Fruit fly (Drosophila melanogaster) whole organism, embryonic: ENCODE data around the gene rictor.

Experiments used
- ATbp ChIP-seq: fragments of 200-800 bp; sonication (Bioruptor generic); optimal IDR thresholded peaks from 2 replicates; lab custom pipeline; 2017; ENCODE audit warnings: missing biosample characterization, mild to moderate bottlenecking, missing genetic modification characterization, missing genetic modification reagents
- Antp ChIP-seq: fragments of 200-800 bp; sonication (Bioruptor generic); optimal IDR thresholded peaks from 3 replicates; lab custom pipeline; 2016; ENCODE audit warnings: missing biosample characterization, missing genetic modification characterization
- CG10267 ChIP-seq: fragments of 200-800 bp; sonication (Bioruptor generic); optimal IDR thresholded peaks from 2 replicates; lab custom pipeline; 2018; ENCODE audit warnings: missing biosample characterization, mild to moderate bottlenecking, missing genetic modification characterization, moderate library complexity
- CG10654 ChIP-seq: fragments of 200-800 bp; sonication (Bioruptor generic); optimal IDR thresholded peaks from 2 replicates; lab custom pipeline; 2016; ENCODE audit warnings: missing biosample characterization, missing genetic modification characterization
- CG13287 ChIP-seq: fragments of 200-800 bp; sonication (Bioruptor generic); IDR thresholded peaks from 2 replicates; pipeline ENCODE4 v1.3.6; 2022; ENCODE audit warnings: missing biosample characterization, missing genetic modification characterization; ENCODE audit not compliant: partially characterized antibody
- CG13775 ChIP-seq: fragments of 200-800 bp; sonication (Bioruptor generic); optimal IDR thresholded peaks from 3 replicates; lab custom pipeline; 2017; ENCODE audit warnings: missing biosample characterization, mild to moderate bottlenecking, missing genetic modification characterization
- CG15073 ChIP-seq: fragments of 200-800 bp; sonication (Bioruptor generic); optimal IDR thresholded peaks from 2 replicates; lab custom pipeline; 2016; ENCODE audit warnings: missing biosample characterization, missing genetic modification characterization
- CG17361 ChIP-seq: fragments of 200-800 bp; sonication (Bioruptor generic); IDR thresholded peaks from 3 replicates; pipeline ENCODE4 v1.3.6; 2022; ENCODE audit warnings: missing biosample characterization, missing genetic modification characterization
- CG17829 ChIP-seq: fragments of 200-800 bp; optimal IDR thresholded peaks from 2 replicates; lab custom pipeline; 2019; ENCODE audit warnings: missing biosample characterization, mild to moderate bottlenecking, missing genetic modification characterization, moderate library complexity
- CG30403 ChIP-seq: fragments of 200-800 bp; sonication (Bioruptor generic); optimal IDR thresholded peaks from 3 replicates; lab custom pipeline; 2016; ENCODE audit warnings: missing biosample characterization, missing genetic modification characterization
- CG34422 ChIP-seq: fragments of 200-800 bp; sonication (Bioruptor generic); IDR thresholded peaks from 3 replicates; pipeline ENCODE4 v1.3.6; 2022; ENCODE audit warnings: missing biosample characterization, missing genetic modification characterization
- CG7372 ChIP-seq: fragments of 200-800 bp; sonication (Bioruptor generic); IDR thresholded peaks from 2 replicates; pipeline ENCODE4 v1.3.6; 2022; ENCODE audit warnings: missing biosample characterization, missing genetic modification characterization
- CG9727 ChIP-seq: fragments of 200-800 bp; sonication (Bioruptor generic); optimal IDR thresholded peaks from 3 replicates; lab custom pipeline; 2017; ENCODE audit warnings: missing biosample characterization, mild to moderate bottlenecking, missing genetic modification characterization
- Camta ChIP-seq: fragments of 200-800 bp; sonication (Bioruptor generic); optimal IDR thresholded peaks from 2 replicates; lab custom pipeline; 2016; ENCODE audit warnings: missing biosample characterization, missing genetic modification characterization
- CoRest ChIP-seq: fragments of 200-800 bp; sonication (Bioruptor generic); optimal IDR thresholded peaks from 3 replicates; lab custom pipeline; 2018; ENCODE audit warnings: missing biosample characterization, mild to moderate bottlenecking, missing genetic modification characterization, moderate library complexity
- D ChIP-seq, 2 experiments: fragments of 200-800 bp in 1 of 2; fragments of >200 bp in 1 of 2; sonication (Bioruptor generic) in 1 of 2; optimal IDR thresholded peaks; 2 replicates in 1 of 2; 3 replicates in 1 of 2; lab custom pipeline; 2017; ENCODE audit warnings: mild to moderate bottlenecking in 1 of 2, missing biosample characterization in 1 of 2, missing genetic modification characterization in 1 of 2, missing genetic modification reagents in 1 of 2
- Dref ChIP-seq: fragments of 200-800 bp; sonication (Bioruptor generic); IDR thresholded peaks from 2 replicates; pipeline ENCODE4 v1.3.6; 2022; ENCODE audit warnings: missing biosample characterization, missing genetic modification characterization
- E2f2 ChIP-seq: fragments of 200-800 bp; sonication (Bioruptor generic); IDR thresholded peaks from 2 replicates; pipeline ENCODE4 v1.3.6; 2022; ENCODE audit warnings: missing biosample characterization, missing genetic modification characterization
- Fer1 ChIP-seq: fragments of 200-800 bp; sonication (Bioruptor generic); optimal IDR thresholded peaks from 2 replicates; lab custom pipeline; 2017; ENCODE audit warnings: missing biosample characterization, mild to moderate bottlenecking, missing genetic modification characterization
- HLH4C ChIP-seq: fragments of 200-800 bp; sonication (Bioruptor generic); IDR thresholded peaks from 3 replicates; pipeline ENCODE4 v1.3.6; 2022; ENCODE audit warnings: missing biosample characterization, missing genetic modification characterization; ENCODE audit not compliant: partially characterized antibody
- Hey ChIP-seq: fragments of 200-800 bp; sonication (Bioruptor generic); optimal IDR thresholded peaks from 3 replicates; lab custom pipeline; 2018; ENCODE audit warnings: missing biosample characterization, mild to moderate bottlenecking, missing genetic modification characterization
- Hr39 ChIP-seq: fragments of >200 bp; optimal IDR thresholded peaks from 2 replicates; lab custom pipeline; 2017
- Med ChIP-seq: fragments of 200-800 bp; sonication (Bioruptor generic); peaks from one replicate; lab custom pipeline; 2016; ENCODE audit warnings: missing biosample characterization, missing genetic modification characterization, mild to moderate bottlenecking, inconsistent platforms, moderate library complexity
- Ravus ChIP-seq: fragments of 200-800 bp; sonication (Bioruptor generic); IDR thresholded peaks from 2 replicates; pipeline ENCODE4 v1.3.6; 2022; ENCODE audit warnings: missing biosample characterization, missing genetic modification characterization
- Side ChIP-seq: fragments of 200-800 bp; sonication (Bioruptor generic); optimal IDR thresholded peaks from 2 replicates; lab custom pipeline; 2016; ENCODE audit warnings: missing biosample characterization, missing genetic modification characterization
- Sox102F ChIP-seq: fragments of 200-800 bp; sonication (Bioruptor generic); optimal IDR thresholded peaks from 2 replicates; lab custom pipeline; 2018; ENCODE audit warnings: missing biosample characterization, mild to moderate bottlenecking, missing genetic modification characterization, moderate library complexity
- Sry-β ChIP-seq: fragments of 200-800 bp; sonication (Bioruptor generic); optimal IDR thresholded peaks from 2 replicates; lab custom pipeline; 2018; ENCODE audit warnings: missing biosample characterization, mild to moderate bottlenecking, missing genetic modification characterization, moderate library complexity
- Vsx1 ChIP-seq: fragments of 200-800 bp; sonication (Bioruptor generic); optimal IDR thresholded peaks from 2 replicates; lab custom pipeline; 2017; ENCODE audit warnings: missing biosample characterization, mild to moderate bottlenecking, missing genetic modification characterization, missing genetic modification reagents
- YL-1 ChIP-seq: fragments of 200-800 bp; sonication (Bioruptor generic); optimal IDR thresholded peaks from 3 replicates; lab custom pipeline; 2017; ENCODE audit warnings: missing biosample characterization, mild to moderate bottlenecking, missing genetic modification characterization
- ab ChIP-seq: fragments of 200-800 bp; sonication (Bioruptor generic); optimal IDR thresholded peaks from 2 replicates; lab custom pipeline; 2016; ENCODE audit warnings: missing biosample characterization, missing genetic modification characterization
- abd-A ChIP-seq: fragments of 200-800 bp; sonication (Bioruptor generic); optimal IDR thresholded peaks from 3 replicates; lab custom pipeline; 2019; ENCODE audit warnings: missing biosample characterization, mild to moderate bottlenecking, missing genetic modification characterization, moderate library complexity
- ac ChIP-seq: fragments of 200-800 bp; sonication (Bioruptor generic); optimal IDR thresholded peaks from 3 replicates; lab custom pipeline; 2017; ENCODE audit warnings: missing biosample characterization, mild to moderate bottlenecking, missing genetic modification characterization
- corto ChIP-seq: fragments of 200-800 bp; sonication (Bioruptor generic); optimal IDR thresholded peaks from 2 replicates; lab custom pipeline; 2016; ENCODE audit warnings: missing biosample characterization, mild to moderate bottlenecking, missing genetic modification characterization, moderate library complexity
- crp ChIP-seq, 2 experiments: fragments of 200-800 bp; sonication (Bioruptor generic); optimal IDR thresholded peaks; 2 replicates in 1 of 2; 3 replicates in 1 of 2; lab custom pipeline; 2017; ENCODE audit warnings: missing biosample characterization in 2 of 2, missing genetic modification characterization in 2 of 2, mild to moderate bottlenecking in 1 of 2, moderate library complexity in 1 of 2
- en ChIP-seq: fragments of 200-800 bp; sonication (Bioruptor generic); optimal IDR thresholded peaks from 2 replicates; lab custom pipeline; 2016; ENCODE audit warnings: missing biosample characterization, missing genetic modification characterization
- exex ChIP-seq: fragments of 200-800 bp; sonication (Bioruptor generic); optimal IDR thresholded peaks from 4 replicates; lab custom pipeline; 2018; ENCODE audit warnings: missing biosample characterization, mild to moderate bottlenecking, missing genetic modification characterization, moderate library complexity
- gce ChIP-seq: fragments of 200-800 bp; sonication (Bioruptor generic); IDR thresholded peaks from 3 replicates; pipeline ENCODE4 v1.3.6; 2022; ENCODE audit warnings: missing biosample characterization, missing genetic modification characterization
- gt ChIP-seq: fragments of 200-800 bp; sonication (Bioruptor generic); IDR thresholded peaks from 2 replicates; pipeline ENCODE4 v1.3.6; 2022; ENCODE audit warnings: missing biosample characterization, missing genetic modification characterization
- hth ChIP-seq: fragments of >200 bp; optimal IDR thresholded peaks from 2 replicates; lab custom pipeline; 2017; ENCODE audit warnings: inconsistent platforms
- insv ChIP-seq, 2 experiments: fragments of 200-800 bp; sonication (Bioruptor generic); optimal IDR thresholded peaks; 3 replicates each; lab custom pipeline; 2016 to 2018; ENCODE audit warnings: missing biosample characterization in 2 of 2, missing genetic modification characterization in 2 of 2
- jigr1 ChIP-seq: fragments of 200-800 bp; sonication (Bioruptor generic); IDR thresholded peaks from 3 replicates; pipeline ENCODE4 v1.3.6; 2022; ENCODE audit warnings: missing biosample characterization, missing genetic modification characterization
- kah ChIP-seq: fragments of 200-800 bp; sonication (Bioruptor generic); optimal IDR thresholded peaks from 2 replicates; lab custom pipeline; 2018; ENCODE audit warnings: missing biosample characterization, mild to moderate bottlenecking, missing genetic modification characterization
- oc ChIP-seq: fragments of 200-800 bp; sonication (Bioruptor generic); optimal IDR thresholded peaks from 2 replicates; lab custom pipeline; 2018; ENCODE audit warnings: missing biosample characterization, mild to moderate bottlenecking, missing genetic modification characterization, moderate library complexity
- pan ChIP-seq, 4 experiments: fragments of >200 bp in 3 of 4; fragments of 200-800 bp in 1 of 4; sonication (Bioruptor generic) in 1 of 4; optimal IDR thresholded peaks in 3 of 4; IDR thresholded peaks in 1 of 4; 2 replicates each; pipeline versions ENCODE4 v1.3.6 to Lab custom; 2017 to 2022; ENCODE audit warnings: missing biosample characterization in 2 of 4, missing genetic modification characterization in 2 of 4, mixed read lengths in 1 of 4
- seq ChIP-seq: fragments of 200-800 bp; sonication (Bioruptor generic); IDR thresholded peaks from 2 replicates; pipeline ENCODE4 v1.3.6; 2022; ENCODE audit warnings: missing biosample characterization, missing genetic modification characterization
- shn ChIP-seq: fragments of 200-800 bp; sonication (Bioruptor generic); optimal IDR thresholded peaks from 3 replicates; lab custom pipeline; 2016; ENCODE audit warnings: missing biosample characterization, missing genetic modification characterization
- twi ChIP-seq: fragments of 200-800 bp; optimal IDR thresholded peaks from 2 replicates; lab custom pipeline; 2019; ENCODE audit warnings: missing biosample characterization, mild to moderate bottlenecking, missing genetic modification characterization, moderate library complexity
- wdn ChIP-seq: fragments of 200-800 bp; sonication (Bioruptor generic); IDR thresholded peaks from 2 replicates; pipeline ENCODE4 v1.3.6; 2022; ENCODE audit warnings: missing biosample characterization, missing genetic modification characterization
- zen ChIP-seq: fragments of 200-800 bp; sonication (Bioruptor generic); optimal IDR thresholded peaks from 3 replicates; lab custom pipeline; 2018; ENCODE audit warnings: missing biosample characterization, mild to moderate bottlenecking, missing genetic modification characterization, moderate library complexity
- zfh1 ChIP-seq: fragments of 200-800 bp; sonication (Bioruptor generic); IDR thresholded peaks from 3 replicates; pipeline ENCODE4 v1.3.6; 2022; ENCODE audit warnings: missing biosample characterization, missing genetic modification characterization
- zfh2 ChIP-seq: fragments of 200-800 bp; sonication (Bioruptor generic); optimal IDR thresholded peaks from 2 replicates; lab custom pipeline; 2016; ENCODE audit warnings: missing biosample characterization, missing genetic modification characterization

rictor gene

DNA sequence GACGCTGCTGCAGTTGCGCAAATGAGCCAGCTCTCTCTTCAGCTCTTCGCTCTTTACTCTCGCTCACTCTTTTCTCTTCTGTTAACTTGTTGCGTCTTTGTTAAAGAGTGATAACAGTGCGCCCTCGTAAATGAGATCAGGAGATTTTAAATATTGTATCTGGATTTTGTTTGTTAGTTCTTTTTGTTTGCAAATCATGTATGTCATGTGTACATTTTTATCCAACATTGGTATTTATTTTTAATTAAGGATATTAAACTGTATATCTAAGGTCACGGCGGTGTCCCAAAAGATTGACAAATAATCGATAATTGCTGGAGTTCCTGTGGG lies 37.7 kb upstream of the rictor start (continued):
- TF ChIP-seq Fer1, result no peak
- TF ChIP-seq CG34422 (GFP tag; lab: Robert Waterston, UW), result peak; percentile 35; the same call in 2 of the 3 replicates
- TF ChIP-seq Antp, result no peak
- no peak for TF ChIP-seq wdn
- TF ChIP-seq CG9727, result peak; percentile 34
- peak; percentile 30 for TF ChIP-seq ATbp (GFP tag; lab: Kevin White, UChicago)
- TF ChIP-seq CG13287 (GFP tag; lab: Robert Waterston, UW), result no peak
- 0 out of 2 replicates have a peak, but pooled peaks have one; percentile 21 for TF ChIP-seq CG7372 (GFP tag; lab: Robert Waterston, UW)
- TF ChIP-seq twi (tag; lab: Kevin White, UChicago), result peak; percentile 5
- TF ChIP-seq YL-1 (GFP tag; lab: Kevin White, UChicago), result no peak
- no peak for TF ChIP-seq ab (GFP tag; lab: Kevin White, UChicago)
- TF ChIP-seq CG13775 (GFP tag; lab: Kevin White, UChicago), result peak; percentile 23
- TF ChIP-seq gt, result no peak
- TF ChIP-seq seq, result peak; percentile 28; the same call in 1 of the 2 replicates
- peak; percentile 82 for TF ChIP-seq zfh1 (GFP tag; lab: Robert Waterston, UW)
- TF ChIP-seq D (optimal IDR thresholded peaks at IDR 0.05; lab: Kevin White, UChicago), result no peak
- no peak for TF ChIP-seq D (GFP tag; optimal IDR thresholded peaks at IDR 0.05; lab: Kevin White, UChicago)
- peak; percentile 30 for TF ChIP-seq CoRest (tag; lab: Kevin White, UChicago)
- TF ChIP-seq E2f2 (GFP tag; lab: Robert Waterston, UW), result no peak; the same call in 1 of the 2 replicates
- no peak for TF ChIP-seq Sry-β
- no peak for TF ChIP-seq Hr39 (lab: Kevin White, UChicago)
- TF ChIP-seq corto (GFP tag; lab: Kevin White, UChicago), result no peak
- TF ChIP-seq CG17829, result peak; percentile 55
- TF ChIP-seq Sox102F (GFP tag; lab: Kevin White, UChicago), result peak; percentile 53
- TF ChIP-seq zen, result no peak
- TF ChIP-seq ac (GFP tag; lab: Kevin White, UChicago), result no peak
- no peak for TF ChIP-seq CG10654 (GFP tag; lab: Kevin White, UChicago)
- no peak for TF ChIP-seq hth
- TF ChIP-seq Vsx1 (GFP tag; lab: Kevin White, UChicago), result no peak
- TF ChIP-seq CG30403 (GFP tag; lab: Kevin White, UChicago), result peak; percentile 4
- peak; percentile 65; the same call in 1 of the 3 replicates for TF ChIP-seq gce
- no peak for TF ChIP-seq Dref
- no peak for TF ChIP-seq jigr1 (GFP tag; lab: Robert Waterston, UW)
- no peak; the same call in 2 of the 3 replicates for TF ChIP-seq CG17361 (GFP tag; lab: Robert Waterston, UW)
- TF ChIP-seq pan (optimal IDR thresholded peaks at IDR 0.05; lab: Kevin White, UChicago), result no peak
- peak in 1 of 2 experiments; percentile 72 for TF ChIP-seq pan (GFP tag; optimal IDR thresholded peaks at IDR 0.05 in 1 of 2, IDR thresholded peaks at IDR 0.05 in 1 of 2)
- TF ChIP-seq CG10267, result peak; percentile 29
- no peak for TF ChIP-seq abd-A (tag; lab: Kevin White, UChicago)
- TF ChIP-seq insv (GFP tag; optimal IDR thresholded peaks at IDR 0.05; lab: Kevin White, UChicago), result no peak
- TF ChIP-seq en (GFP tag; lab: Kevin White, UChicago), result no peak
- TF ChIP-seq shn (GFP tag; lab: Kevin White, UChicago), result peak; percentile 18
- TF ChIP-seq zfh2 (GFP tag; lab: Kevin White, UChicago), result peak; percentile 22
- peak; percentile 24 for TF ChIP-seq kah (GFP tag; lab: Kevin White, UChicago)
- TF ChIP-seq Ravus (GFP tag; lab: Robert Waterston, UW), result no peak
- no peak for TF ChIP-seq crp (GFP tag; optimal IDR thresholded peaks at IDR 0.05; lab: Kevin White, UChicago)
- no peak for TF ChIP-seq Hey (tag; lab: Kevin White, UChicago)
- TF ChIP-seq Camta (GFP tag; lab: Kevin White, UChicago), result no peak
- TF ChIP-seq oc (tag; lab: Kevin White, UChicago), result peak; percentile 22
- no peak for TF ChIP-seq Side
- TF ChIP-seq CG15073 (GFP tag; lab: Kevin White, UChicago), result no peak
- TF ChIP-seq Med (GFP tag; lab: Kevin White, UChicago), result peak; percentile 91
- TF ChIP-seq HLH4C (GFP tag; lab: Robert Waterston, UW), result no peak
- no peak for TF ChIP-seq exex (tag; lab: Kevin White, UChicago)
